Fruit fly (Drosophila melanogaster): ENCODE data around the gene CG13999.

- TF ChIP-seq ovo (GFP tag; optimal IDR thresholded peaks at IDR 0.05), result no peak
- TF ChIP-seq Crg-1 (GFP tag; optimal IDR thresholded peaks at IDR 0.05), result no peak
- TF ChIP-seq kay (GFP tag; ENCODE audit: borderline replicate concordance), result no peak
- no peak for TF ChIP-seq CG11617 (GFP tag; optimal IDR thresholded peaks at IDR 0.05)
- TF ChIP-seq cic (GFP tag; optimal IDR thresholded peaks at IDR 0.05), result no peak
- no peak for TF ChIP-seq CG33017 (tag; optimal IDR thresholded peaks at IDR 0.05)
- no peak for TF ChIP-seq Hr96 (GFP tag; optimal IDR thresholded peaks at IDR 0.05)
- no peak for TF ChIP-seq CG7101 (tag; optimal IDR thresholded peaks at IDR 0.05)
- no peak for TF ChIP-seq tj (GFP tag; optimal IDR thresholded peaks at IDR 0.05)
- no peak for TF ChIP-seq Mnt (GFP tag; optimal IDR thresholded peaks at IDR 0.05)
- no peak for TF ChIP-seq cnc (optimal IDR thresholded peaks at IDR 0.05)
Observed at dm6 chr2L:5969559-5969958, 13.3 kb upstream of the CG13999 start, which contains the start of gene Ucp4B.

Measured in whole organism, adult.